Worm (Caenorhabditis elegans) whole organism, L3 larva: ENCODE measurements around the gene tatn-1.

ENCODE experiments used
- fos-1 ChIP-seq: fragments of 150-350 bp; optimal IDR thresholded peaks from 2 replicates; lab custom pipeline; 2014; ENCODE audit warnings: missing biosample characterization, missing genetic modification characterization
- mdl-1 ChIP-seq: fragments of 150-350 bp; optimal IDR thresholded peaks from 2 replicates; lab custom pipeline; 2014; ENCODE audit warnings: missing biosample characterization, missing genetic modification characterization
- nfya-1 ChIP-seq: sonication (generic microtip); optimal IDR thresholded peaks from 2 replicates; lab custom pipeline; 2017; ENCODE audit warnings: missing genetic modification characterization, mild to moderate bottlenecking, missing compliant biosample characterization, antibody characterized with exemption, moderate library complexity; ENCODE audit not compliant: insufficient read depth
- nhr-11 ChIP-seq: fragments of 150-350 bp; optimal IDR thresholded peaks from 2 replicates; lab custom pipeline; 2014; ENCODE audit warnings: missing biosample characterization, missing genetic modification characterization
- nhr-76 ChIP-seq: fragments of 150-350 bp; sonication (generic microtip); optimal IDR thresholded peaks from 5 replicates; lab custom pipeline; 2014; ENCODE audit warnings: missing biosample characterization, missing genetic modification characterization
- nhr-77 ChIP-seq: fragments of 150-350 bp; optimal IDR thresholded peaks from 2 replicates; lab custom pipeline; 2014; ENCODE audit warnings: missing biosample characterization, missing genetic modification characterization
- unc-62 ChIP-seq: fragments of 150-350 bp; sonication (generic microtip); optimal IDR thresholded peaks from 4 replicates; lab custom pipeline; 2014; ENCODE audit warnings: missing biosample characterization, missing genetic modification reagents, missing genetic modification characterization

ce11 chrX:14755847-14756246 is 35.0 kb upstream of the tatn-1 start:
- TF ChIP-seq unc-62 (GFP tag; lab: Kevin White, UChicago): no peak
- TF ChIP-seq nhr-11: no peak
- TF ChIP-seq mdl-1 (tag; lab: Kevin White, UChicago): no peak
- no peak for TF ChIP-seq nfya-1
- no peak for TF ChIP-seq nhr-76
- no peak for TF ChIP-seq nhr-77 (tag; lab: Kevin White, UChicago)
- no peak for TF ChIP-seq fos-1 (tag; lab: Kevin White, UChicago)
